Fruit fly (Drosophila melanogaster): Measurements from ENCODE around the gene tsg.

Gene tsg

DNA sequence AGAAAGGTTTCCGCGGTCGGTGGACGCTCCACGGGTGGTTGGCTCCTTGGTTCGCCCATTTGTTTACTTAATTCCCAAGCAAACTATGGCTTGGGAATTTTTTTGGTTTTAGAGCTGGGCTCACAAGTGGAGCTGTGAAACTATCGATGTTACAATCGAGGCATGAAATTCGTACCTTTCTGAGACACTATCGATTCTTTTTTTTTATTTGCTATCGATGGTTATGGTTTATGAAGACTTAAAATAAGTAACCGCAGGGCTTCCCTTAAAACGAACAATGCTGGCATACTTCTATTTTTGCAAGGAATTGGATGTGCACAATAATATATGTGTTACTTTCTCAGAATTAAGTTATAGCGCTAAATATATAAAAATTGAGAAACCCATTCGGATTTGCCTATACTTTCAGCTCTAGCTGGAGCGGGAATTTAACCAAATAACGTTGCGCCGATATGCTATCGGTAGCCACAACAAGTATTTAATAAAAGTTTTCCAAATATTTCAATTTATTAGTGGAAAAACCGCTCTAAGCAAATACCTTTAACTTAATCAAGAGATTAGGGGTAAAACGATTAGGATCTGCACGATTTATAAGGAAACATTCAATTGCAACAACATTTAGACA is 29.2 kb upstream of the tsg start, which contains the start of gene Chrac-16 (continued):
- TF ChIP-seq grn (GFP tag; optimal IDR thresholded peaks at IDR 0.05), result no peak
- TF ChIP-seq esg (GFP tag; conservative IDR thresholded peaks at IDR 0.05), result no peak
- TF ChIP-seq CG18619 (GFP tag; optimal IDR thresholded peaks at IDR 0.05), result no peak
- no peak for TF ChIP-seq CG1233 (GFP tag; optimal IDR thresholded peaks at IDR 0.05)
- TF ChIP-seq CG3995 (GFP tag; optimal IDR thresholded peaks at IDR 0.05), result peak; percentile 2
- TF ChIP-seq Med (GFP tag), result peak; percentile 62
- no peak for TF ChIP-seq ap (GFP tag; IDR thresholded peaks at IDR 0.05)
- no peak for TF ChIP-seq CG15601 (tag; optimal IDR thresholded peaks at IDR 0.05)
- no peak for TF ChIP-seq pros (GFP tag; optimal IDR thresholded peaks at IDR 0.05)
- TF ChIP-seq zen2 (GFP tag; IDR thresholded peaks at IDR 0.05; ENCODE audit: partially characterized antibody), result peak; percentile 73
- TF ChIP-seq Mes4 (GFP tag; optimal IDR thresholded peaks at IDR 0.05), result no peak
- no peak for TF ChIP-seq psq (GFP tag; optimal IDR thresholded peaks at IDR 0.05)
- no peak for TF ChIP-seq lilli (GFP tag; optimal IDR thresholded peaks at IDR 0.05)
- peak; percentile 19 for TF ChIP-seq sqz (GFP tag; optimal IDR thresholded peaks at IDR 0.05)
- TF ChIP-seq CG13424 (tag; optimal IDR thresholded peaks at IDR 0.05), result no peak
- no peak for TF ChIP-seq vfl (GFP tag; optimal IDR thresholded peaks at IDR 0.05)
- TF ChIP-seq Ssrp (tag; optimal IDR thresholded peaks at IDR 0.05), result no peak
- peak; percentile 79; the same call in 3 of the 4 replicates for TF ChIP-seq chinmo (GFP tag; IDR thresholded peaks at IDR 0.05; ENCODE audit: partially characterized antibody)
- TF ChIP-seq CG2120 (GFP tag; optimal IDR thresholded peaks at IDR 0.05), result no peak
- no peak for TF ChIP-seq CG31365 (tag; optimal IDR thresholded peaks at IDR 0.05)
- TF ChIP-seq ara (GFP tag; IDR thresholded peaks at IDR 0.05), result no peak
- TF ChIP-seq ken (GFP tag; IDR thresholded peaks at IDR 0.05), result no peak
- peak; percentile 20 for TF ChIP-seq gfzf (GFP tag; optimal IDR thresholded peaks at IDR 0.05)
- TF ChIP-seq bbx (GFP tag; IDR thresholded peaks at IDR 0.05; ENCODE audit: partially characterized antibody), result peak; percentile 86
- TF ChIP-seq hbn (GFP tag; IDR thresholded peaks at IDR 0.05; ENCODE audit: partially characterized antibody), result peak; percentile 62
- TF ChIP-seq Dll (GFP tag; IDR thresholded peaks at IDR 0.05; ENCODE audit: partially characterized antibody), result peak; percentile 78

DNA sequence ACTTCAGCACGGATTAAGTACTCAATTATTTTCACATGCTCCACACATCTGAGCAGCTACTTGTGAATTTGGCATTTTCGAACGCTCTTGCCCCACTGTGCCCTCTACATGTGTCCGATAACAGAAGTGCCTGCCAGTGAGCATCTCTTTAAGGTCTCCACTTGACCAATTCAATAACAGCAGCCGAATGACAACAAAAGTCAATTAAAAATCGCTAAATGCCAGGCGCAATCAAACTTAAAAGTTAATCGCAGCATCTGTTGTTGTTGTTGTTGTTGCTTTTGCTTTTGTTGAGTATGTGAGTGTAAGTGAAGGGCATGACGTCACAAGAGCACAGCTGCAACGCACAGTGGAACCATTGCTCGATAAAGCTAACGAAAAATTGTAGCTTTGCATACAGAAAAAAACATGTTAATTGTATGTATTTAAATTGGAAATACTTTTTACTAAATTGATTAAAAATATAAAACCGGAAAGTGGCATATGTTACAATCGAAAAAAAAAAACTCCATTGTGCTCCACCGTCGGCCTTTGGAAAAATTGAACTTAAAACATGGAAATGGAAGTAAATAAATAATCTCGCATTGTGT is 26.1 kb upstream of the tsg start:
- peak; percentile 81 for TF ChIP-seq CG4360 (GFP tag; IDR thresholded peaks at IDR 0.05)
- peak; percentile 10 for TF ChIP-seq CG1603 (tag; optimal IDR thresholded peaks at IDR 0.05)
- TF ChIP-seq Opbp (GFP tag; IDR thresholded peaks at IDR 0.05; ENCODE audit: partially characterized antibody), result no peak
- 0 out of 3 replicates have a peak, but pooled peaks have one; percentile 52 for TF ChIP-seq CG3726 (GFP tag; IDR thresholded peaks at IDR 0.05)
- TF ChIP-seq disco-r (GFP tag; optimal IDR thresholded peaks at IDR 0.05), result no peak
- no peak for TF ChIP-seq CG8388 (GFP tag; optimal IDR thresholded peaks at IDR 0.05)
- TF ChIP-seq zfh2 (GFP tag; optimal IDR thresholded peaks at IDR 0.05), result peak; percentile 7
- TF ChIP-seq CG9609 (GFP tag; optimal IDR thresholded peaks at IDR 0.05), result peak; percentile 19
- TF ChIP-seq Hr3 (GFP tag; optimal IDR thresholded peaks at IDR 0.05), result peak; percentile 8
- peak; percentile 69 for TF ChIP-seq row (GFP tag; IDR thresholded peaks at IDR 0.05)
- TF ChIP-seq zfh1 (GFP tag; IDR thresholded peaks at IDR 0.05), result peak; percentile 51; the same call in 2 of the 3 replicates
- peak; percentile 6 for TF ChIP-seq CG8924 (tag; optimal IDR thresholded peaks at IDR 0.05)
- peak; percentile 19 for TF ChIP-seq Meics (GFP tag; optimal IDR thresholded peaks at IDR 0.05)
- no peak for TF ChIP-seq CG4730 (GFP tag; IDR thresholded peaks at IDR 0.05)
- TF ChIP-seq CG2116 (GFP tag; optimal IDR thresholded peaks at IDR 0.05), result no peak
- 0 out of 3 replicates have a peak, but pooled peaks have one; percentile 18 for TF ChIP-seq CG11695 (GFP tag; IDR thresholded peaks at IDR 0.05)
- TF ChIP-seq CG30403 (GFP tag; optimal IDR thresholded peaks at IDR 0.05), result peak; percentile 36
- TF ChIP-seq maf-S (GFP tag; optimal IDR thresholded peaks at IDR 0.05), result no peak
- TF ChIP-seq CG17328 (GFP tag; IDR thresholded peaks at IDR 0.05), result peak; percentile 56; the same call in 1 of the 2 replicates
- peak; percentile 29 for TF ChIP-seq unpg (GFP tag; optimal IDR thresholded peaks at IDR 0.05)
- peak; percentile 41; the same call in 1 of the 2 replicates for TF ChIP-seq Ptx1 (GFP tag; IDR thresholded peaks at IDR 0.05)
- TF ChIP-seq CG1602 (GFP tag; optimal IDR thresholded peaks at IDR 0.05), result no peak
- TF ChIP-seq CG4707 (GFP tag; optimal IDR thresholded peaks at IDR 0.05), result peak; percentile 10
- no peak for TF ChIP-seq Usf (GFP tag; optimal IDR thresholded peaks at IDR 0.05)
